Fruit fly (Drosophila melanogaster): ENCODE results near the gene tow.

tow gene

dm6 chr3L:6978030-6978683, 35.5 kb downstream of the tow start:
- TF ChIP-seq brk (GFP tag; optimal IDR thresholded peaks at IDR 0.05) (no peak), Mio (GFP tag; optimal IDR thresholded peaks at IDR 0.05) (no peak), dsf (GFP tag; optimal IDR thresholded peaks at IDR 0.05; ENCODE audit: borderline replicate concordance) (no peak), br (GFP tag; optimal IDR thresholded peaks at IDR 0.05) (no peak), Hr83 (GFP tag; optimal IDR thresholded peaks at IDR 0.05; ENCODE audit: poor library complexity, severe bottlenecking) (no peak), foxo (GFP tag; optimal IDR thresholded peaks at IDR 0.05) (no peak), Sp1 (GFP tag; optimal IDR thresholded peaks at IDR 0.05) (no peak), N (GFP tag; optimal IDR thresholded peaks at IDR 0.05) (no peak), sage (GFP tag; optimal IDR thresholded peaks at IDR 0.05) (no peak), Hnf4 (GFP tag; optimal IDR thresholded peaks at IDR 0.05) (no peak), Jra (GFP tag; optimal IDR thresholded peaks at IDR 0.05) (no peak)

DNA sequence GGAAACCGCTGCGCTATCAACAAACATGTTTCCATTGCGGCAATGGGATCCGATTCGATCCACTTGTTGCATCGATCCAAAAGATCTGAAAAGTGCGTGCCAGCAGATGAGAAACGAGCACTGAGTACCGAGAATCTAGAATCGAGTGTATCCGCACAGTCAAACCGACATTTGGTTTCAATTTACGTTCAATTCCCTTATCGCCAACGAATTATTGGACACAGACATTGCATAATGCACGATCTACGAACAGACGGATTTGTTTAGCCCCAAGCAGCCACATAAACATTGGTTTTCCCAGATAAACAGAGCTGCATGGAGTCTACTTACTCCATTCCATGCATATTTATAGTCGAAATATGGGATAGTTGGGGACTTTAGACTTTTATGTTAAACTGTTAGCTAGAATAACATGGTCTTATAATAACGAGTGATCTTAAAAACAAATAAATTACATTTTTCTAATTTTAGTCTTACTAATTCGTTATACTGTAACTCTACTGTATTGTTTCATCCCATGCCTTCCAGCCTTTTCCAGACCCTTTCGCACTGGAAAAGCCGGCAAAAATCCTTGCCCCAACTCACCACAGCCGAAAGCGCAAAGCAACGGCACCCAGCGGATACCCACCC, 36.2 kb downstream of the tow start:
- no peak for TF ChIP-seq Myc (optimal IDR thresholded peaks at IDR 0.05)
- no peak for TF ChIP-seq dsf (GFP tag; optimal IDR thresholded peaks at IDR 0.05; ENCODE audit: borderline replicate concordance)
- no peak for TF ChIP-seq CG9705 (GFP tag; optimal IDR thresholded peaks at IDR 0.05)
- TF ChIP-seq rgr (GFP tag; optimal IDR thresholded peaks at IDR 0.05), result no peak
- no peak for TF ChIP-seq Hnf4 (GFP tag; optimal IDR thresholded peaks at IDR 0.05)
- no peak for TF ChIP-seq woc (GFP tag; optimal IDR thresholded peaks at IDR 0.05)

dm6 chr3L:6979387-6980249, 37.0 kb downstream of the tow start, which contains the start of gene Galphai:
Galphai (minus strand) TSS chr3L:6980044.
- TF ChIP-seq fru (GFP tag; optimal IDR thresholded peaks at IDR 0.05) (peak; percentile 18), woc (GFP tag; optimal IDR thresholded peaks at IDR 0.05) (no peak), Sp1 (GFP tag; optimal IDR thresholded peaks at IDR 0.05) (peak; percentile 44), lola (GFP tag; optimal IDR thresholded peaks at IDR 0.05) (no peak), Dfd (GFP tag; optimal IDR thresholded peaks at IDR 0.05) (no peak), Myc (optimal IDR thresholded peaks at IDR 0.05) (peak; percentile 6), HLH106 (tag; optimal IDR thresholded peaks at IDR 0.05) (peak; percentile 21), foxo (GFP tag; optimal IDR thresholded peaks at IDR 0.05) (peak in 1 of 2 experiments; percentile 16), tai (GFP tag; optimal IDR thresholded peaks at IDR 0.05) (no peak), Dif (GFP tag; optimal IDR thresholded peaks at IDR 0.05; ENCODE audit: partially characterized antibody) (no peak), CG9705 (GFP tag; optimal IDR thresholded peaks at IDR 0.05) (no peak), Jra (GFP tag; optimal IDR thresholded peaks at IDR 0.05) (peak; percentile 26), h (GFP tag; optimal IDR thresholded peaks at IDR 0.05) (peak; percentile 11), Hr83 (GFP tag; optimal IDR thresholded peaks at IDR 0.05; ENCODE audit: poor library complexity, severe bottlenecking) (no peak), rgr (GFP tag; optimal IDR thresholded peaks at IDR 0.05) (peak; percentile 19), jim (GFP tag; optimal IDR thresholded peaks at IDR 0.05) (peak; percentile 40), dl (GFP tag; optimal IDR thresholded peaks at IDR 0.05; ENCODE audit: insufficient read depth in 1 of 2, partially characterized antibody in 2 of 2) (peak in 1 of 2 experiments; percentile 17), usp (GFP tag; optimal IDR thresholded peaks at IDR 0.05) (no peak), OdsH (GFP tag; optimal IDR thresholded peaks at IDR 0.05) (no peak), Rel (GFP tag; optimal IDR thresholded peaks at IDR 0.05) (no peak), Rel (tag; optimal IDR thresholded peaks at IDR 0.05) (peak; percentile 95), br (GFP tag; optimal IDR thresholded peaks at IDR 0.05) (no peak), Hnf4 (GFP tag; optimal IDR thresholded peaks at IDR 0.05) (peak; percentile 22), psq (GFP tag; optimal IDR thresholded peaks at IDR 0.05) (no peak), GATAd (GFP tag; optimal IDR thresholded peaks at IDR 0.05) (no peak), dsf (GFP tag; optimal IDR thresholded peaks at IDR 0.05; ENCODE audit: borderline replicate concordance) (no peak), ey (GFP tag; optimal IDR thresholded peaks at IDR 0.05) (no peak)

dm6 chr3L:6980553-6980952, 37.9 kb downstream of the tow start:
- no peak for TF ChIP-seq CG9705 (GFP tag; optimal IDR thresholded peaks at IDR 0.05)
- TF ChIP-seq fru (GFP tag; optimal IDR thresholded peaks at IDR 0.05), result no peak
- TF ChIP-seq Dfd (GFP tag; optimal IDR thresholded peaks at IDR 0.05), result no peak
- no peak for TF ChIP-seq CG32264 (GFP tag; optimal IDR thresholded peaks at IDR 0.05)
- no peak for TF ChIP-seq dl (GFP tag; optimal IDR thresholded peaks at IDR 0.05; ENCODE audit: insufficient read depth in 1 of 2, partially characterized antibody in 2 of 2)
- TF ChIP-seq h (GFP tag; optimal IDR thresholded peaks at IDR 0.05), result no peak
- TF ChIP-seq Hr78 (GFP tag; optimal IDR thresholded peaks at IDR 0.05), result no peak
- no peak for TF ChIP-seq Rel (GFP tag; optimal IDR thresholded peaks at IDR 0.05)
- TF ChIP-seq Rel (tag; optimal IDR thresholded peaks at IDR 0.05), result no peak
- TF ChIP-seq dsf (GFP tag; optimal IDR thresholded peaks at IDR 0.05; ENCODE audit: borderline replicate concordance), result no peak
